Fruit fly (Drosophila melanogaster) whole organism, wandering third instar larva: ENCODE measurements around the gene CG7126.

Source experiments
- Abd-B ChIP-seq: fragments of >200 bp; optimal IDR thresholded peaks from 2 replicates; lab custom pipeline; 2017; ENCODE audit warnings: missing biosample characterization, missing genetic modification characterization
- Hnf4 ChIP-seq: fragments of 200-800 bp; sonication (Bioruptor generic); optimal IDR thresholded peaks from 2 replicates; lab custom pipeline; 2016; ENCODE audit warnings: missing biosample characterization, mild to moderate bottlenecking, missing genetic modification characterization
- Hr78 ChIP-seq: fragments of >200 bp; optimal IDR thresholded peaks from 2 replicates; lab custom pipeline; 2017; ENCODE audit warnings: missing biosample characterization, missing genetic modification characterization
- Mio ChIP-seq: sonication (Bioruptor generic); optimal IDR thresholded peaks from 2 replicates; lab custom pipeline; 2016; ENCODE audit warnings: missing biosample characterization, missing genetic modification characterization
- ey ChIP-seq: fragments of 200-800 bp; sonication (Bioruptor generic); optimal IDR thresholded peaks from 2 replicates; lab custom pipeline; 2016; ENCODE audit warnings: missing biosample characterization, missing genetic modification characterization
- h ChIP-seq: fragments of 200-800 bp; sonication (Bioruptor generic); optimal IDR thresholded peaks from 3 replicates; lab custom pipeline; 2016; ENCODE audit warnings: missing biosample characterization, mild to moderate bottlenecking, missing genetic modification characterization
- pan ChIP-seq: fragments of >200 bp; optimal IDR thresholded peaks from 2 replicates; lab custom pipeline; 2017

- no peak for TF ChIP-seq Mio
- no peak for TF ChIP-seq Hnf4 (GFP tag; lab: Kevin White, UChicago)
- TF ChIP-seq Hr78 (GFP tag; lab: Kevin White, UChicago) = no peak
- no peak for TF ChIP-seq ey (GFP tag; lab: Kevin White, UChicago)
- TF ChIP-seq pan (lab: Kevin White, UChicago) = no peak
- no peak for TF ChIP-seq h (GFP tag; lab: Kevin White, UChicago)
- no peak for TF ChIP-seq Abd-B
These were observed 35.2 kb downstream of the CG7126 start, which contains the start of gene CG18599 for dm6 chr3R:18267489-18267888.
